Worm (Caenorhabditis elegans) whole organism, L1 larva: ENCODE data around the gene nspb-12.

Source experiments
- C04F5.9 ChIP-seq: sonication (generic microtip); optimal IDR thresholded peaks from 2 replicates; lab custom pipeline; 2016; ENCODE audit warnings: missing genetic modification characterization, missing compliant biosample characterization
- F16B12.6 ChIP-seq: fragments of 150-350 bp; optimal IDR thresholded peaks from 2 replicates; lab custom pipeline; 2014; ENCODE audit warnings: missing biosample characterization, missing genetic modification characterization
- Y116A8C.19 ChIP-seq: sonication (generic microtip); optimal IDR thresholded peaks from 2 replicates; lab custom pipeline; 2016; ENCODE audit warnings: missing compliant biosample characterization, missing genetic modification characterization, borderline replicate concordance
- ama-1 ChIP-seq: fragments of 150-350 bp; optimal IDR thresholded peaks from 2 replicates; lab custom pipeline; 2014
- ceh-63 ChIP-seq: fragments of 200-800 bp; sonication (Bioruptor generic); optimal IDR thresholded peaks from 2 replicates; lab custom pipeline; 2018; ENCODE audit warnings: mild to moderate bottlenecking, missing genetic modification characterization, missing compliant biosample characterization
- ceh-8 ChIP-seq: fragments of 200-800 bp; sonication (Bioruptor generic); optimal IDR thresholded peaks from 2 replicates; lab custom pipeline; 2018; ENCODE audit warnings: mild to moderate bottlenecking, missing genetic modification characterization, moderate library complexity, missing compliant biosample characterization
- ceh-82 ChIP-seq, 3 experiments: fragments of 150-350 bp in 1 of 3; sonication (generic microtip) in 2 of 3; optimal IDR thresholded peaks; 2 replicates each; lab custom pipeline; 2014 to 2017; ENCODE audit warnings: missing biosample characterization in 3 of 3, missing genetic modification characterization in 3 of 3
- ces-1 ChIP-seq: fragments of 150-350 bp; optimal IDR thresholded peaks from 2 replicates; lab custom pipeline; 2014; ENCODE audit warnings: missing biosample characterization, missing genetic modification reagents, missing genetic modification characterization
- dsc-1 ChIP-seq: sonication (generic microtip); optimal IDR thresholded peaks from 2 replicates; lab custom pipeline; 2016; ENCODE audit warnings: mild to moderate bottlenecking, missing genetic modification characterization, missing compliant biosample characterization
- efl-3 ChIP-seq: fragments of 200-800 bp; sonication (Bioruptor generic); optimal IDR thresholded peaks from 2 replicates; lab custom pipeline; 2018; ENCODE audit warnings: mild to moderate bottlenecking, missing genetic modification characterization, missing compliant biosample characterization
- egl-13 ChIP-seq: sonication (generic microtip); optimal IDR thresholded peaks from 2 replicates; lab custom pipeline; 2016; ENCODE audit warnings: missing genotype, missing genetic modification reagents, missing genetic modification characterization, missing compliant biosample characterization
- egl-27 ChIP-seq, 2 experiments: fragments of 150-350 bp in 1 of 2; sonication (generic microtip); optimal IDR thresholded peaks; 3 replicates each; lab custom pipeline; 2017 to 2018; ENCODE audit warnings: missing biosample characterization in 2 of 2, missing genetic modification characterization in 2 of 2, missing genetic modification reagents in 2 of 2
- elt-2 ChIP-seq: sonication (generic microtip); optimal IDR thresholded peaks from 2 replicates; lab custom pipeline; 2016; ENCODE audit warnings: missing genetic modification characterization, mild to moderate bottlenecking, inconsistent platforms, missing compliant biosample characterization, missing genetic modification reagents
- elt-3 ChIP-seq, 6 experiments: fragments of 150-350 bp in 1 of 6; sonication (generic microtip); optimal IDR thresholded peaks; 2 replicates each; lab custom pipeline; 2017 to 2018; ENCODE audit warnings: missing biosample characterization in 6 of 6, missing genetic modification characterization in 6 of 6, inconsistent platforms in 1 of 6
- fkh-4 ChIP-seq: sonication (generic microtip); optimal IDR thresholded peaks from 2 replicates; lab custom pipeline; 2016; ENCODE audit warnings: missing compliant biosample characterization, missing genetic modification characterization, borderline replicate concordance
- fkh-8 ChIP-seq: sonication (generic microtip); optimal IDR thresholded peaks from 2 replicates; lab custom pipeline; 2016; ENCODE audit warnings: mild to moderate bottlenecking, missing genetic modification characterization, missing compliant biosample characterization
- fos-1 ChIP-seq: fragments of 150-350 bp; optimal IDR thresholded peaks from 2 replicates; lab custom pipeline; 2014; ENCODE audit warnings: missing biosample characterization, missing genetic modification characterization
- hlh-17 ChIP-seq: fragments of 200-800 bp; sonication (Bioruptor generic); optimal IDR thresholded peaks from 2 replicates; lab custom pipeline; 2018; ENCODE audit warnings: missing genetic modification characterization, mild to moderate bottlenecking, missing compliant biosample characterization, moderate library complexity, borderline replicate concordance
- hlh-4 ChIP-seq: sonication (generic microtip); optimal IDR thresholded peaks from 2 replicates; lab custom pipeline; 2016; ENCODE audit warnings: mild to moderate bottlenecking, missing genetic modification characterization, missing compliant biosample characterization
- hpl-2 ChIP-seq: fragments of 150-350 bp; optimal IDR thresholded peaks from 2 replicates; lab custom pipeline; 2014; ENCODE audit warnings: missing biosample characterization, missing genetic modification reagents, missing genetic modification characterization
- isw-1 ChIP-seq: fragments of 200-800 bp; sonication (Bioruptor generic); IDR thresholded peaks from 2 replicates; pipeline ENCODE4 v1.3.6; 2022; ENCODE audit warnings: missing genetic modification characterization, missing compliant biosample characterization
- lin-13 ChIP-seq: fragments of 150-350 bp; optimal IDR thresholded peaks from 2 replicates; lab custom pipeline; 2014; ENCODE audit warnings: missing biosample characterization, missing genetic modification reagents, missing genetic modification characterization
- lin-14 ChIP-seq: fragments of 200-800 bp; sonication (Bioruptor generic); optimal IDR thresholded peaks from 2 replicates; lab custom pipeline; 2018; ENCODE audit warnings: mild to moderate bottlenecking, missing genetic modification characterization, moderate library complexity, missing compliant biosample characterization
- lin-15B ChIP-seq: fragments of 150-350 bp; sonication (generic microtip); optimal IDR thresholded peaks from 3 replicates; lab custom pipeline; 2014; ENCODE audit warnings: missing biosample characterization, missing genetic modification characterization
- mdl-1 ChIP-seq, 2 experiments: fragments of 150-350 bp; optimal IDR thresholded peaks; 2 replicates each; lab custom pipeline; 2014 to 2017; ENCODE audit warnings: missing biosample characterization in 2 of 2, missing genetic modification characterization in 2 of 2, inconsistent platforms in 1 of 2
- nhr-12 ChIP-seq: sonication (generic microtip); optimal IDR thresholded peaks from 2 replicates; lab custom pipeline; 2017; ENCODE audit warnings: missing biosample characterization, missing genetic modification characterization
- nhr-19 ChIP-seq: fragments of 200-800 bp; sonication (Bioruptor generic); conservative IDR thresholded peaks from 2 replicates; pipeline ENCODE4 v1.3.6; 2022; ENCODE audit warnings: missing genetic modification characterization, missing compliant biosample characterization
- nhr-20 ChIP-seq: sonication (generic microtip); optimal IDR thresholded peaks from 2 replicates; lab custom pipeline; 2016; ENCODE audit warnings: mild to moderate bottlenecking, missing genetic modification characterization, missing compliant biosample characterization
- nhr-237 ChIP-seq: fragments of 150-350 bp; optimal IDR thresholded peaks from 2 replicates; lab custom pipeline; 2014; ENCODE audit warnings: missing biosample characterization, missing genetic modification characterization
- nhr-28 ChIP-seq: fragments of 150-350 bp; optimal IDR thresholded peaks from 2 replicates; lab custom pipeline; 2014; ENCODE audit warnings: missing biosample characterization, missing genetic modification characterization
- nhr-47 ChIP-seq: sonication (generic microtip); optimal IDR thresholded peaks from 2 replicates; lab custom pipeline; 2016; ENCODE audit warnings: mild to moderate bottlenecking, missing genetic modification characterization, moderate library complexity, missing compliant biosample characterization
- nhr-71 ChIP-seq: sonication (generic microtip); optimal IDR thresholded peaks from 2 replicates; lab custom pipeline; 2016; ENCODE audit warnings: mild to moderate bottlenecking, missing genetic modification characterization, moderate library complexity, missing compliant biosample characterization
- nhr-85 ChIP-seq: sonication (generic microtip); peaks from one replicate; lab custom pipeline; 2016; ENCODE audit warnings: missing genetic modification characterization, inconsistent platforms, missing compliant biosample characterization
- pag-3 ChIP-seq: sonication (generic microtip); optimal IDR thresholded peaks from 2 replicates; lab custom pipeline; 2017; ENCODE audit warnings: missing genetic modification characterization, mild to moderate bottlenecking, missing compliant biosample characterization, antibody characterized with exemption, borderline replicate concordance; ENCODE audit not compliant: insufficient read depth
- pax-3 ChIP-seq: fragments of 200-800 bp; sonication (Bioruptor generic); optimal IDR thresholded peaks from 2 replicates; lab custom pipeline; 2018; ENCODE audit warnings: mild to moderate bottlenecking, missing genetic modification characterization, moderate library complexity, missing compliant biosample characterization
- rnt-1 ChIP-seq: sonication (generic microtip); optimal IDR thresholded peaks from 2 replicates; lab custom pipeline; 2016; ENCODE audit warnings: mild to moderate bottlenecking, missing genetic modification characterization, moderate library complexity, missing compliant biosample characterization
- skn-1 ChIP-seq: fragments of 150-350 bp; optimal IDR thresholded peaks from 2 replicates; lab custom pipeline; 2014; ENCODE audit warnings: missing biosample characterization, missing genetic modification characterization
- snu-23 ChIP-seq: sonication (generic microtip); optimal IDR thresholded peaks from 2 replicates; lab custom pipeline; 2016; ENCODE audit warnings: missing genetic modification characterization, missing compliant biosample characterization
- sptf-1 ChIP-seq: fragments of 150-350 bp; optimal IDR thresholded peaks from 2 replicates; lab custom pipeline; 2014; ENCODE audit warnings: missing biosample characterization, missing genetic modification characterization
- sup-37 ChIP-seq: fragments of 200-800 bp; sonication (Bioruptor generic); optimal IDR thresholded peaks from 2 replicates; lab custom pipeline; 2018; ENCODE audit warnings: mild to moderate bottlenecking, missing genetic modification characterization, missing compliant biosample characterization
- swsn-7 ChIP-seq: sonication (generic microtip); optimal IDR thresholded peaks from 2 replicates; lab custom pipeline; 2016; ENCODE audit warnings: missing genetic modification characterization, missing compliant biosample characterization
- tbx-2 ChIP-seq: sonication (generic microtip); optimal IDR thresholded peaks from 2 replicates; lab custom pipeline; 2016; ENCODE audit warnings: missing genetic modification characterization, missing compliant biosample characterization
- unc-130 ChIP-seq: fragments of 150-350 bp; optimal IDR thresholded peaks from 2 replicates; lab custom pipeline; 2017; ENCODE audit warnings: missing biosample characterization, missing genetic modification characterization, inconsistent platforms
- unc-30 ChIP-seq: sonication (generic microtip); optimal IDR thresholded peaks from 2 replicates; lab custom pipeline; 2017; ENCODE audit warnings: missing biosample characterization, missing genetic modification characterization
- unc-62 ChIP-seq: fragments of 150-350 bp; optimal IDR thresholded peaks from 2 replicates; lab custom pipeline; 2014; ENCODE audit warnings: missing biosample characterization, missing genetic modification reagents, missing genetic modification characterization
- unc-86 ChIP-seq: sonication (generic microtip); optimal IDR thresholded peaks from 2 replicates; lab custom pipeline; 2016; ENCODE audit warnings: missing genetic modification characterization, missing compliant biosample characterization
- vab-15 ChIP-seq: sonication (generic microtip); optimal IDR thresholded peaks from 2 replicates; lab custom pipeline; 2017; ENCODE audit warnings: missing genotype, mild to moderate bottlenecking, missing genetic modification characterization, missing compliant biosample characterization
- xbp-1 ChIP-seq: sonication (generic microtip); optimal IDR thresholded peaks from 2 replicates; lab custom pipeline; 2016; ENCODE audit warnings: missing genetic modification characterization, missing compliant biosample characterization
- ztf-11 ChIP-seq, 2 experiments: sonication (generic microtip); optimal IDR thresholded peaks; 2 replicates each; lab custom pipeline; 2016 to 2017; ENCODE audit warnings: missing genetic modification characterization in 2 of 2, missing biosample characterization in 1 of 2, missing compliant biosample characterization in 1 of 2

Gene nspb-12

DNA sequence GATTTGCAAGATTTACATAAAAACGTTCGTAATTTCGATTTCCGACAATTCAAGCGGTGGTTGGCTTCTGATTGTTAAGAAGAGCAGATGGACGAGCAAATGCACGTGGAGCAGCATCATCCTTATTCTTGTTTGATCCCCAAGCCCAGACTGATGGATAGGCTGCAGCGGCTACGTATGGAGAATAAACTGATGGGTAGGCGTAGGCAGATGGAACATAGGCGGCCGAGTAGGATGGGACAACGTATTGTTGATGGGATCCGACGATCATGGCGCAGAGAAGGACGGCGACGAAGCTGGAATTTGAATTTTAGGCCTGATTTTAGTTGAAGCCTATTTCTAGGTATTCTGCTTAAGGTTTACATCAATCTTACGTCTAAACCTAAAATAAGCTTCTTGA, 314 bp downstream of the nspb-12 start:
- no peak for TF ChIP-seq sptf-1 (tag; lab: Kevin White, UChicago)
- no peak for TF ChIP-seq fos-1
- no peak for TF ChIP-seq unc-130 (tag; lab: Kevin White, UChicago)
- no peak for TF ChIP-seq ces-1 (GFP tag; lab: Kevin White, UChicago)
- TF ChIP-seq efl-3 (GFP tag; lab: Kevin White, UChicago), result no peak
- TF ChIP-seq lin-14, result no peak
- no peak for TF ChIP-seq hpl-2
- TF ChIP-seq nhr-12, result no peak
- no peak for TF ChIP-seq ztf-11 (tag; optimal IDR thresholded peaks at IDR 0.05; lab: Kevin White, UChicago)
- TF ChIP-seq unc-62 (GFP tag; lab: Kevin White, UChicago), result no peak
- TF ChIP-seq ceh-8 (GFP tag; lab: Kevin White, UChicago), result no peak
- no peak for TF ChIP-seq rnt-1 (tag; lab: Kevin White, UChicago)
- no peak for TF ChIP-seq lin-15B (tag; lab: Kevin White, UChicago)
- no peak for TF ChIP-seq nhr-28 (tag; lab: Kevin White, UChicago)
- no peak for TF ChIP-seq ceh-82 (tag; optimal IDR thresholded peaks at IDR 0.05; lab: Kevin White, UChicago)

DNA sequence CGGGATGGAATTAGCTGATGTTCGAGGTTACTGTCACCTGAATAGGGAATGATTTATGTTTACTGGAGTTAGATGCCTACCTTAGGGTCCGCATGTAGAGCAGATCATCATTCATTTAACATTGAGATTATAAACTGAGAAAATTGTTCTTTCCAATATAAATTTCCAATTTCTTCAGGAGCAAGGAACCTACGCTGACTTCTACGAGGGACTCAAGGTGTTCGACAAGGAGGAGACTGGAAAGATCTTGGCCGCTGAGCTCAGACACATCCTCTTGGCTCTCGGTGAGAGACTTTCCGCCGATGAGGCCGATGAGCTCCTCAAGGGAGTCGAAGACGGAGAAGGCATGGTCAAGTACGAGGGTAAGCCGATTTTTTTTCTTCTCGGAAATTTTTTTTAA, 2.1 kb downstream of the nspb-12 start:
- TF ChIP-seq nhr-85 (tag; lab: Kevin White, UChicago) (peak; percentile 51), egl-13 (no peak)

DNA sequence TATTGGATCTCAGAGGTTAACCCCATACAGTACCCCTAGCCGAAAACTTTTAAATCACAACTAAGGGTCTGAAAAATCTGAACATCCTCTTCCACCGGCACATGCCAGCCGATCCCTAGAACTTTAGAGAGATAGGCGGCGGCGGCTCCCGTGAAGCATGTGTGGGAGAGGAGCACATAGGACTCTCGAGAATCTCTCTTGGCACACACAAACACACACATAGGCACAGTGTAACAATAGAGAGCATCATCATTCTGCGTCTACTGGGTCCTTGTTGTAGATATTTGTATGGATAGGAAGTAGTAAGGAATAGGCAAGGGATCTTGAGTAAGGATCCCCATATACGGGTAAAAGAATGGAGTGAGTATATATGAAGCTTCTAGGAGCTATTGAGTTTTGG, 2.9 kb downstream of the nspb-12 start:
- TF ChIP-seq swsn-7, result no peak
- no peak for TF ChIP-seq ceh-8 (GFP tag; lab: Kevin White, UChicago)
- TF ChIP-seq mdl-1 (tag; optimal IDR thresholded peaks at IDR 0.05; lab: Kevin White, UChicago), result no peak
- no peak for TF ChIP-seq hlh-4 (tag; lab: Kevin White, UChicago)
- no peak for TF ChIP-seq egl-13
- peak; percentile 26 for TF ChIP-seq dsc-1 (tag; lab: Kevin White, UChicago)
- TF ChIP-seq nhr-237 (tag; lab: Kevin White, UChicago), result no peak
- TF ChIP-seq snu-23 (GFP tag; lab: Kevin White, UChicago), result peak; percentile 1
- no peak for TF ChIP-seq Y116A8C.19 (tag; lab: Kevin White, UChicago)
- no peak for TF ChIP-seq nhr-47 (tag; lab: Kevin White, UChicago)
- no peak for TF ChIP-seq ceh-63 (GFP tag; lab: Kevin White, UChicago)
- no peak for TF ChIP-seq tbx-2 (tag; lab: Kevin White, UChicago)
- TF ChIP-seq rnt-1 (tag; lab: Kevin White, UChicago), result peak; percentile 55
- no peak for TF ChIP-seq lin-13 (GFP tag; lab: Kevin White, UChicago)
- TF ChIP-seq unc-86 (tag; lab: Kevin White, UChicago), result no peak
- TF ChIP-seq isw-1 (GFP tag; lab: Robert Waterston, UW), result no peak
- no peak for TF ChIP-seq pax-3 (tag; lab: Kevin White, UChicago)
- TF ChIP-seq elt-2, result no peak
- no peak for TF ChIP-seq skn-1 (tag; lab: Kevin White, UChicago)
- TF ChIP-seq unc-130 (tag; lab: Kevin White, UChicago), result no peak
- TF ChIP-seq lin-14, result peak; percentile 28
- no peak for TF ChIP-seq nhr-20
- no peak for TF ChIP-seq ama-1 (lab: Kevin White, UChicago)
- no peak for TF ChIP-seq F16B12.6 (tag; lab: Kevin White, UChicago)
- TF ChIP-seq elt-3 (tag; optimal IDR thresholded peaks at IDR 0.05; lab: Kevin White, UChicago), result no peak
- peak; percentile 33 for TF ChIP-seq nhr-71
- no peak for TF ChIP-seq egl-27 (tag; optimal IDR thresholded peaks at IDR 0.05; lab: Kevin White, UChicago)
- no peak for TF ChIP-seq unc-30 (tag; lab: Kevin White, UChicago)
- no peak for TF ChIP-seq fos-1
- TF ChIP-seq fkh-8, result no peak
- no peak for TF ChIP-seq hlh-17
- no peak for TF ChIP-seq xbp-1 (tag; lab: Kevin White, UChicago)
- no peak for TF ChIP-seq sup-37 (GFP tag; lab: Kevin White, UChicago)
- TF ChIP-seq pag-3 (tag; lab: Kevin White, UChicago), result peak; percentile 89
- no peak for TF ChIP-seq vab-15 (tag; lab: Kevin White, UChicago)
- no peak for TF ChIP-seq C04F5.9 (tag; lab: Kevin White, UChicago)
- no peak for TF ChIP-seq fkh-4 (tag; lab: Kevin White, UChicago)
- TF ChIP-seq nhr-19 (GFP tag; lab: Robert Waterston, UW), result peak; percentile 13; the same call in 1 of the 2 replicates
